Worm (Caenorhabditis elegans) whole organism, L4 larva: ENCODE measurements around the gene ptb-1.

Source experiments
- fkh-10 ChIP-seq: fragments of 150-350 bp; optimal IDR thresholded peaks from 2 replicates; lab custom pipeline; 2014; ENCODE audit warnings: missing biosample characterization, missing genetic modification reagents, missing genetic modification characterization
- jun-1 ChIP-seq: fragments of 150-350 bp; optimal IDR thresholded peaks from 2 replicates; lab custom pipeline; 2014; ENCODE audit warnings: missing biosample characterization, missing genetic modification reagents, missing genetic modification characterization
- mdl-1 ChIP-seq, 2 experiments: fragments of 150-350 bp in 1 of 2; sonication (generic microtip) in 1 of 2; optimal IDR thresholded peaks; 2 replicates each; lab custom pipeline; 2014 to 2017; ENCODE audit warnings: missing biosample characterization in 2 of 2, missing genetic modification characterization in 2 of 2
- nhr-25 ChIP-seq: sonication (generic microtip); optimal IDR thresholded peaks from 2 replicates; lab custom pipeline; 2017; ENCODE audit warnings: missing genetic modification characterization, mild to moderate bottlenecking, missing compliant biosample characterization, antibody characterized with exemption, moderate library complexity, borderline replicate concordance; ENCODE audit not compliant: insufficient read depth
- nhr-77 ChIP-seq: fragments of 150-350 bp; optimal IDR thresholded peaks from 2 replicates; lab custom pipeline; 2014; ENCODE audit warnings: missing biosample characterization, missing genetic modification characterization
- pha-4 ChIP-seq, 2 experiments: fragments of 150-350 bp in 1 of 2; fragments of 200-800 bp in 1 of 2; sonication (Bioruptor generic) in 1 of 2; IDR thresholded peaks in 1 of 2; optimal IDR thresholded peaks in 1 of 2; 2 replicates each; pipeline versions ENCODE4 v1.3.6 to Lab custom; 2014 to 2022; ENCODE audit warnings: missing genetic modification characterization in 2 of 2, missing genetic modification reagents in 2 of 2, missing biosample characterization in 1 of 2, missing compliant biosample characterization in 1 of 2
- rbr-2 ChIP-seq: sonication (generic microtip); optimal IDR thresholded peaks from 2 replicates; lab custom pipeline; 2016; ENCODE audit warnings: missing genotype, missing genetic modification characterization, missing compliant biosample characterization

- TF ChIP-seq nhr-77 (tag; lab: Kevin White, UChicago) (no peak), mdl-1 (tag; optimal IDR thresholded peaks at IDR 0.05; lab: Kevin White, UChicago) (no peak), fkh-10 (GFP tag; lab: Kevin White, UChicago) (no peak), rbr-2 (no peak), pha-4 (GFP tag; IDR thresholded peaks at IDR 0.05; lab: Robert Waterston, UW) (no peak), pha-4 (tag; optimal IDR thresholded peaks at IDR 0.05; lab: Kevin White, UChicago) (no peak), nhr-25 (tag; lab: Kevin White, UChicago) (no peak), jun-1 (tag; lab: Kevin White, UChicago) (no peak)
These were observed 44.5 kb upstream of the ptb-1 start for ce11 chrII:10630944-10631343.
